Fruit fly (Drosophila melanogaster) whole organism, embryonic: ENCODE results near the gene f-cup.

ENCODE experiments used
- Antp ChIP-seq: fragments of 200-800 bp; sonication (Bioruptor generic); optimal IDR thresholded peaks from 3 replicates; lab custom pipeline; 2016; ENCODE audit warnings: missing biosample characterization, missing genetic modification characterization
- CG10147 ChIP-seq: fragments of 200-800 bp; sonication (Bioruptor generic); optimal IDR thresholded peaks from 2 replicates; lab custom pipeline; 2019; ENCODE audit warnings: missing biosample characterization, mild to moderate bottlenecking, missing genetic modification characterization, moderate library complexity
- CG10979 ChIP-seq: fragments of 200-800 bp; sonication (Bioruptor generic); optimal IDR thresholded peaks from 2 replicates; lab custom pipeline; 2018; ENCODE audit warnings: missing biosample characterization, mild to moderate bottlenecking, missing genetic modification characterization, moderate library complexity
- CG11695 ChIP-seq: fragments of 200-800 bp; sonication (Bioruptor generic); IDR thresholded peaks from 3 replicates; pipeline ENCODE4 v1.3.6; 2022; ENCODE audit warnings: missing biosample characterization, missing genetic modification characterization
- CG12155 ChIP-seq: fragments of 200-800 bp; sonication (Bioruptor generic); optimal IDR thresholded peaks from 3 replicates; lab custom pipeline; 2016; ENCODE audit warnings: missing biosample characterization, missing genetic modification characterization
- CG15269 ChIP-seq: fragments of 200-800 bp; sonication (Bioruptor generic); optimal IDR thresholded peaks from 2 replicates; lab custom pipeline; 2018; ENCODE audit warnings: missing biosample characterization, mild to moderate bottlenecking, missing genetic modification characterization, moderate library complexity
- CG2129 ChIP-seq: fragments of 200-800 bp; sonication (Bioruptor generic); IDR thresholded peaks from 2 replicates; pipeline ENCODE4 v1.3.6; 2022; ENCODE audit warnings: missing biosample characterization, missing genetic modification characterization; ENCODE audit not compliant: partially characterized antibody
- CG31388 ChIP-seq: fragments of 200-800 bp; sonication (Bioruptor generic); optimal IDR thresholded peaks from 2 replicates; lab custom pipeline; 2016; ENCODE audit warnings: missing biosample characterization, missing genetic modification characterization
- CG32532 ChIP-seq: fragments of 200-800 bp; sonication (Bioruptor generic); IDR thresholded peaks from 2 replicates; pipeline ENCODE4 v1.3.6; 2022; ENCODE audit warnings: missing biosample characterization, missing genetic modification characterization
- CG3995 ChIP-seq: fragments of 200-800 bp; sonication (Bioruptor generic); optimal IDR thresholded peaks from 3 replicates; lab custom pipeline; 2016; ENCODE audit warnings: missing biosample characterization, missing genetic modification characterization
- CG42726 ChIP-seq: fragments of 200-800 bp; sonication (Bioruptor generic); IDR thresholded peaks from 2 replicates; pipeline ENCODE4 v1.3.6; 2022; ENCODE audit warnings: missing biosample characterization, missing genetic modification characterization; ENCODE audit not compliant: partially characterized antibody
- CG4854 ChIP-seq: fragments of 200-800 bp; sonication (Bioruptor generic); optimal IDR thresholded peaks from 2 replicates; lab custom pipeline; 2016; ENCODE audit warnings: missing biosample characterization, missing genetic modification characterization, inconsistent platforms
- CG8290 ChIP-seq, 3 experiments: fragments of 200-800 bp; sonication (Bioruptor generic); optimal IDR thresholded peaks; 2 replicates each; lab custom pipeline; 2016 to 2019; ENCODE audit warnings: missing biosample characterization in 3 of 3, missing genetic modification characterization in 3 of 3, mild to moderate bottlenecking in 2 of 3, moderate library complexity in 1 of 3
- CG8359 ChIP-seq: fragments of 200-800 bp; sonication (Bioruptor generic); optimal IDR thresholded peaks from 2 replicates; lab custom pipeline; 2017; ENCODE audit warnings: missing biosample characterization, mild to moderate bottlenecking, missing genetic modification characterization, borderline replicate concordance
- CG8478 ChIP-seq: fragments of >200 bp; optimal IDR thresholded peaks from 2 replicates; lab custom pipeline; 2018
- CHES-1-like ChIP-seq: fragments of 200-800 bp; sonication (Bioruptor generic); optimal IDR thresholded peaks from 2 replicates; lab custom pipeline; 2016; ENCODE audit warnings: missing biosample characterization, missing genetic modification characterization
- Chrac-16 ChIP-seq: fragments of 200-800 bp; sonication (Bioruptor generic); optimal IDR thresholded peaks from 3 replicates; lab custom pipeline; 2016; ENCODE audit warnings: missing biosample characterization, missing genetic modification characterization
- CoRest ChIP-seq: fragments of 200-800 bp; sonication (Bioruptor generic); optimal IDR thresholded peaks from 3 replicates; lab custom pipeline; 2018; ENCODE audit warnings: missing biosample characterization, mild to moderate bottlenecking, missing genetic modification characterization, moderate library complexity
- Dbx ChIP-seq: fragments of 200-800 bp; sonication (Bioruptor generic); IDR thresholded peaks from 3 replicates; pipeline ENCODE4 v1.3.6; 2022; ENCODE audit warnings: missing biosample characterization, missing genetic modification characterization
- Dek ChIP-seq: fragments of 200-800 bp; sonication (Bioruptor generic); optimal IDR thresholded peaks from 3 replicates; lab custom pipeline; 2019; ENCODE audit warnings: missing biosample characterization, mild to moderate bottlenecking, missing genetic modification characterization, moderate library complexity
- Fer1 ChIP-seq: fragments of 200-800 bp; sonication (Bioruptor generic); optimal IDR thresholded peaks from 2 replicates; lab custom pipeline; 2017; ENCODE audit warnings: missing biosample characterization, mild to moderate bottlenecking, missing genetic modification characterization
- Fer2 ChIP-seq: fragments of 200-800 bp; sonication (Bioruptor generic); optimal IDR thresholded peaks from 2 replicates; lab custom pipeline; 2018; ENCODE audit warnings: missing biosample characterization, mild to moderate bottlenecking, missing genetic modification characterization, moderate library complexity
- GATAe ChIP-seq: fragments of 200-800 bp; sonication (Bioruptor generic); conservative IDR thresholded peaks from 2 replicates; pipeline ENCODE4 v1.3.6; 2022; ENCODE audit warnings: missing biosample characterization, missing genetic modification characterization
- Max ChIP-seq: fragments of 200-800 bp; sonication (Bioruptor generic); optimal IDR thresholded peaks from 2 replicates; lab custom pipeline; 2016; ENCODE audit warnings: missing biosample characterization, mild to moderate bottlenecking, missing genetic modification characterization
- NfI ChIP-seq: fragments of 200-800 bp; sonication (Bioruptor generic); optimal IDR thresholded peaks from 3 replicates; lab custom pipeline; 2018; ENCODE audit warnings: missing biosample characterization, mild to moderate bottlenecking, missing genetic modification characterization, moderate library complexity
- Oli ChIP-seq: fragments of 200-800 bp; sonication (Bioruptor generic); optimal IDR thresholded peaks from 2 replicates; lab custom pipeline; 2018; ENCODE audit warnings: missing biosample characterization, mild to moderate bottlenecking, missing genetic modification characterization, moderate library complexity
- Poxn ChIP-seq: fragments of 200-800 bp; sonication (Bioruptor generic); IDR thresholded peaks from 2 replicates; pipeline ENCODE4 v1.3.6; 2022; ENCODE audit warnings: missing biosample characterization, missing genetic modification characterization
- Side ChIP-seq: fragments of 200-800 bp; sonication (Bioruptor generic); optimal IDR thresholded peaks from 2 replicates; lab custom pipeline; 2016; ENCODE audit warnings: missing biosample characterization, missing genetic modification characterization
- Sox102F ChIP-seq: fragments of 200-800 bp; sonication (Bioruptor generic); optimal IDR thresholded peaks from 2 replicates; lab custom pipeline; 2018; ENCODE audit warnings: missing biosample characterization, mild to moderate bottlenecking, missing genetic modification characterization, moderate library complexity
- abd-A ChIP-seq: fragments of 200-800 bp; sonication (Bioruptor generic); optimal IDR thresholded peaks from 3 replicates; lab custom pipeline; 2019; ENCODE audit warnings: missing biosample characterization, mild to moderate bottlenecking, missing genetic modification characterization, moderate library complexity
- ase ChIP-seq: fragments of 200-800 bp; sonication (Bioruptor generic); IDR thresholded peaks from 3 replicates; pipeline ENCODE4 v1.3.6; 2022; ENCODE audit warnings: missing biosample characterization, missing genetic modification characterization
- az2 ChIP-seq: fragments of 200-800 bp; sonication (Bioruptor generic); optimal IDR thresholded peaks from 3 replicates; lab custom pipeline; 2016; ENCODE audit warnings: missing biosample characterization, missing genetic modification characterization
- bab2 ChIP-seq: fragments of 200-800 bp; sonication (Bioruptor generic); optimal IDR thresholded peaks from 2 replicates; lab custom pipeline; 2016; ENCODE audit warnings: missing biosample characterization, missing genetic modification characterization
- eve ChIP-seq, 2 experiments: fragments of >200 bp; optimal IDR thresholded peaks; 2 replicates each; lab custom pipeline; 2017; ENCODE audit warnings: missing biosample characterization in 2 of 2, missing genetic modification characterization in 2 of 2
- ewg ChIP-seq: fragments of 200-800 bp; sonication (Bioruptor generic); optimal IDR thresholded peaks from 3 replicates; lab custom pipeline; 2017; ENCODE audit warnings: mild to moderate bottlenecking, missing biosample characterization, missing genetic modification reagents, missing genetic modification characterization
- exex ChIP-seq: fragments of 200-800 bp; sonication (Bioruptor generic); optimal IDR thresholded peaks from 4 replicates; lab custom pipeline; 2018; ENCODE audit warnings: missing biosample characterization, mild to moderate bottlenecking, missing genetic modification characterization, moderate library complexity
- ftz-f1 ChIP-seq: fragments of 200-800 bp; sonication (Bioruptor generic); optimal IDR thresholded peaks from 2 replicates; lab custom pipeline; 2016; ENCODE audit warnings: missing biosample characterization, missing genetic modification characterization
- fu2 ChIP-seq: fragments of 200-800 bp; sonication (Bioruptor generic); optimal IDR thresholded peaks from 2 replicates; lab custom pipeline; 2016; ENCODE audit warnings: missing biosample characterization, missing genetic modification characterization
- gem ChIP-seq: fragments of 200-800 bp; sonication (Bioruptor generic); optimal IDR thresholded peaks from 2 replicates; lab custom pipeline; 2019; ENCODE audit warnings: missing biosample characterization, mild to moderate bottlenecking, missing genetic modification characterization, moderate library complexity
- kni ChIP-seq: fragments of 200-800 bp; sonication (Bioruptor generic); optimal IDR thresholded peaks from 3 replicates; lab custom pipeline; 2017; ENCODE audit warnings: mild to moderate bottlenecking, missing biosample characterization, missing genetic modification reagents, missing genetic modification characterization
- lbe ChIP-seq: fragments of 200-800 bp; sonication (Bioruptor generic); optimal IDR thresholded peaks from 2 replicates; lab custom pipeline; 2016; ENCODE audit warnings: missing biosample characterization, mild to moderate bottlenecking, missing genetic modification characterization
- mld ChIP-seq: fragments of 200-800 bp; sonication (Bioruptor generic); IDR thresholded peaks from 3 replicates; pipeline ENCODE4 v1.3.6; 2022; ENCODE audit warnings: missing biosample characterization, missing genetic modification characterization; ENCODE audit not compliant: partially characterized antibody
- nerfin-1 ChIP-seq: fragments of 200-800 bp; sonication (Bioruptor generic); optimal IDR thresholded peaks from 3 replicates; lab custom pipeline; 2019; ENCODE audit warnings: missing biosample characterization, mild to moderate bottlenecking, missing genetic modification characterization, moderate library complexity
- pnt ChIP-seq: fragments of 200-800 bp; sonication (Bioruptor generic); optimal IDR thresholded peaks from 3 replicates; lab custom pipeline; 2016; ENCODE audit warnings: missing biosample characterization, missing genetic modification characterization
- scrt ChIP-seq: fragments of 200-800 bp; sonication (Bioruptor generic); optimal IDR thresholded peaks from 2 replicates; lab custom pipeline; 2018; ENCODE audit warnings: missing biosample characterization, mild to moderate bottlenecking, missing genetic modification characterization, moderate library complexity
- sqz ChIP-seq: fragments of 200-800 bp; sonication (Bioruptor generic); optimal IDR thresholded peaks from 3 replicates; lab custom pipeline; 2018; ENCODE audit warnings: missing biosample characterization, mild to moderate bottlenecking, missing genetic modification characterization
- yki ChIP-seq: fragments of >200 bp; optimal IDR thresholded peaks from 3 replicates; lab custom pipeline; 2018
- zen2 ChIP-seq: fragments of 200-800 bp; sonication (Bioruptor generic); IDR thresholded peaks from 3 replicates; pipeline ENCODE4 v1.3.6; 2022; ENCODE audit warnings: missing biosample characterization, missing genetic modification characterization; ENCODE audit not compliant: partially characterized antibody

f-cup gene

DNA sequence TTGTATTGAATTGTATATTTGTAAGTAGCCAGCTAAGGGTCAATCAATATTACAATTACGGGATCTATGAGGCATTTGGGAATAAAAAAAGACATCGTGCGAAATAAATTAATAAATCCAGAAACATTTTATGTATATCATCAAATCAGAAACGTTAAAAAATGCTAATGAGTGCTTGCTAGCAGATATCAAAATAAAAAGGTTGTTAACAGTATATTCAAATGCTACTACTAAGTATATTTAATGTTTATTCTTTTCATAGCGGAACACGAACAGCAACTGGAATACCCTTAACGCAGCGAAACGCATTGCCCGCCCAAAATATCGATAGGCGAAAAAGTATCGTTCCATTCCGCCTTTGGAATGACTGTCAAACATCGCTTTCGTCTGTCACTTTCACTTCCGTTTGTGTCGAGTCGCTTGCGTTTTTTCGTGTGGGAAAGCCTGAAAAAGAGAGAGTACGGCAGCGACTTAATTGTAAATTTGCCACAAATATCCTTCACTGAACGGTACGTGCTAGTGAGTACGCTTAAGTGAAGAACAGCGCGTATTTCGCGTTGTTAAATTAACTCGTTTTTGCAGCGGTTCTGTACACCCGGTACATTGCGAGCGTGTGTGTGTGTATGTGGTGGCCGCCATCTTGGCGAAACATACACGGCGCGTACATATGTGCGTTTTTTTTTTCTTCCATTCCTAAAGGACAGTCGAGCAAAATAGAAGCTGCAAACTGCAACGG is 39.5 kb downstream of the f-cup start, which contains the start of gene B52 (continued):
- peak; percentile 10 for TF ChIP-seq Oli (tag; lab: Kevin White, UChicago)
- peak; percentile 49 for TF ChIP-seq CHES-1-like (GFP tag; lab: Kevin White, UChicago)
- no peak for TF ChIP-seq exex (tag; lab: Kevin White, UChicago)
- no peak for TF ChIP-seq abd-A (tag; lab: Kevin White, UChicago)
- peak; percentile 86 for TF ChIP-seq kni (GFP tag; lab: Kevin White, UChicago)
- TF ChIP-seq Poxn (GFP tag; lab: Robert Waterston, UW) = no peak
- TF ChIP-seq CG8290 (GFP tag; optimal IDR thresholded peaks at IDR 0.05; lab: Kevin White, UChicago) = no peak
- peak in 1 of 2 experiments; percentile 51 for TF ChIP-seq CG8290 (tag; optimal IDR thresholded peaks at IDR 0.05; lab: Kevin White, UChicago)
- no peak for TF ChIP-seq CG15269 (tag; lab: Kevin White, UChicago)
- peak; percentile 34 for TF ChIP-seq Chrac-16
- TF ChIP-seq CG8478 (lab: Kevin White, UChicago) = no peak
- TF ChIP-seq Antp = peak; percentile 48
- TF ChIP-seq CG10979 (tag; lab: Kevin White, UChicago) = peak; percentile 32
- TF ChIP-seq gem (tag; lab: Kevin White, UChicago) = peak; percentile 41
- TF ChIP-seq ase (GFP tag; lab: Robert Waterston, UW) = peak; percentile 46; the same call in 1 of the 3 replicates
- peak; percentile 17 for TF ChIP-seq fu2 (GFP tag; lab: Kevin White, UChicago)
- TF ChIP-seq az2 (GFP tag; lab: Kevin White, UChicago) = peak; percentile 15
- TF ChIP-seq Max (GFP tag; lab: Kevin White, UChicago) = peak; percentile 40
- TF ChIP-seq CG2129 (GFP tag; lab: Robert Waterston, UW) = peak; percentile 18; the same call in 1 of the 2 replicates
- TF ChIP-seq CG4854 (GFP tag; lab: Kevin White, UChicago) = no peak
- TF ChIP-seq CG32532 (GFP tag; lab: Robert Waterston, UW) = peak; percentile 77
- no peak for TF ChIP-seq CG31388 (GFP tag; lab: Kevin White, UChicago)
- no peak for TF ChIP-seq zen2 (GFP tag; lab: Robert Waterston, UW)
- peak; percentile 49 for TF ChIP-seq lbe (GFP tag; lab: Kevin White, UChicago)
- TF ChIP-seq Sox102F (GFP tag; lab: Kevin White, UChicago) = no peak
- TF ChIP-seq CG11695 = peak; percentile 60; the same call in 2 of the 3 replicates
- peak; percentile 50 for TF ChIP-seq CoRest (tag; lab: Kevin White, UChicago)
- peak; percentile 67 for TF ChIP-seq sqz (GFP tag; lab: Kevin White, UChicago)
- peak; percentile 51 for TF ChIP-seq CG8359 (GFP tag; lab: Kevin White, UChicago)
- peak; percentile 41; the same call in 1 of the 2 replicates for TF ChIP-seq CG42726 (GFP tag; lab: Robert Waterston, UW)
- 0 out of 3 replicates have a peak, but pooled peaks have one; percentile 24 for TF ChIP-seq mld
- peak; percentile 85 for TF ChIP-seq Fer1 (GFP tag; lab: Kevin White, UChicago)
- TF ChIP-seq ftz-f1 (GFP tag; lab: Kevin White, UChicago) = no peak
- no peak for TF ChIP-seq bab2 (GFP tag; lab: Kevin White, UChicago)
- TF ChIP-seq CG10147 (GFP tag; lab: Kevin White, UChicago) = peak; percentile 42
- no peak for TF ChIP-seq CG12155
- no peak for TF ChIP-seq scrt (GFP tag; lab: Kevin White, UChicago)
- peak; percentile 51 for TF ChIP-seq CG3995 (GFP tag; lab: Kevin White, UChicago)
- TF ChIP-seq yki (lab: Kevin White, UChicago) = no peak
- peak; percentile 75 for TF ChIP-seq nerfin-1 (tag; lab: Kevin White, UChicago)
- TF ChIP-seq NfI (GFP tag; lab: Kevin White, UChicago) = peak; percentile 82
- no peak for TF ChIP-seq GATAe (GFP tag; lab: Robert Waterston, UW)
- TF ChIP-seq eve (GFP tag; optimal IDR thresholded peaks at IDR 0.05; lab: Kevin White, UChicago) = no peak
- no peak for TF ChIP-seq Dek
- peak; percentile 53; the same call in 2 of the 3 replicates for TF ChIP-seq Dbx (GFP tag; lab: Robert Waterston, UW)
- peak; percentile 17 for TF ChIP-seq Fer2
- TF ChIP-seq ewg (GFP tag; lab: Kevin White, UChicago) = peak; percentile 44
- TF ChIP-seq pnt (GFP tag; lab: Kevin White, UChicago) = peak; percentile 34
- peak; percentile 68 for TF ChIP-seq Side
